Worm (Caenorhabditis elegans) whole organism, L2 larva: Measurements from ENCODE around the gene srw-95.
A peak's percentile ranks its signal among the peaks of the same experiment; 100 is the strongest.

Source experiments
- C34F6.9 ChIP-seq: fragments of 150-350 bp; optimal IDR thresholded peaks from 2 replicates; lab custom pipeline; 2014; ENCODE audit warnings: missing biosample characterization, missing genetic modification characterization
- F13H6.1 ChIP-seq: sonication (generic microtip); optimal IDR thresholded peaks from 2 replicates; lab custom pipeline; 2016; ENCODE audit warnings: missing genetic modification characterization, missing compliant biosample characterization
- R02D3.7 ChIP-seq: fragments of 150-350 bp; optimal IDR thresholded peaks from 2 replicates; lab custom pipeline; 2014; ENCODE audit warnings: missing biosample characterization, missing genetic modification characterization
- Y55F3AM.14 ChIP-seq: fragments of 200-800 bp; sonication (Bioruptor generic); optimal IDR thresholded peaks from 2 replicates; lab custom pipeline; 2018; ENCODE audit warnings: mild to moderate bottlenecking, missing genetic modification characterization, missing compliant biosample characterization
- ZK546.5 ChIP-seq: sonication (generic microtip); optimal IDR thresholded peaks from 2 replicates; lab custom pipeline; 2017; ENCODE audit warnings: missing biosample characterization, missing genetic modification characterization
- alr-1 ChIP-seq: fragments of 150-350 bp; optimal IDR thresholded peaks from 2 replicates; lab custom pipeline; 2014; ENCODE audit warnings: missing biosample characterization, missing genetic modification characterization
- aly-2 ChIP-seq: fragments of 150-350 bp; optimal IDR thresholded peaks from 2 replicates; lab custom pipeline; 2014; ENCODE audit warnings: missing biosample characterization, missing genetic modification characterization
- ama-1 ChIP-seq: fragments of 150-350 bp; optimal IDR thresholded peaks from 2 replicates; lab custom pipeline; 2018; ENCODE audit warnings: inconsistent platforms
- blmp-1 ChIP-seq: sonication (generic microtip); optimal IDR thresholded peaks from 2 replicates; lab custom pipeline; 2017; ENCODE audit warnings: missing genetic modification characterization, mild to moderate bottlenecking, missing compliant biosample characterization, antibody characterized with exemption, moderate library complexity; ENCODE audit not compliant: insufficient read depth
- ceh-16 ChIP-seq: fragments of 150-350 bp; optimal IDR thresholded peaks from 2 replicates; lab custom pipeline; 2014; ENCODE audit warnings: missing biosample characterization, missing genetic modification characterization
- ceh-82 ChIP-seq: fragments of 150-350 bp; optimal IDR thresholded peaks from 2 replicates; lab custom pipeline; 2014; ENCODE audit warnings: missing biosample characterization, missing genetic modification characterization
- crh-2 ChIP-seq: sonication (generic microtip); optimal IDR thresholded peaks from 2 replicates; lab custom pipeline; 2017; ENCODE audit warnings: missing biosample characterization, missing genetic modification characterization
- dmd-4 ChIP-seq: sonication (generic microtip); optimal IDR thresholded peaks from 2 replicates; lab custom pipeline; 2017; ENCODE audit warnings: missing biosample characterization, missing genetic modification characterization
- egl-27 ChIP-seq: sonication (generic microtip); optimal IDR thresholded peaks from 3 replicates; lab custom pipeline; 2017; ENCODE audit warnings: missing biosample characterization, missing genetic modification reagents, missing genetic modification characterization
- elt-1 ChIP-seq: fragments of 150-350 bp; optimal IDR thresholded peaks from 2 replicates; lab custom pipeline; 2014; ENCODE audit warnings: missing biosample characterization, missing genetic modification characterization
- elt-3 ChIP-seq: sonication (generic microtip); optimal IDR thresholded peaks from 2 replicates; lab custom pipeline; 2017; ENCODE audit warnings: missing biosample characterization, missing genetic modification characterization
- fos-1 ChIP-seq: fragments of 150-350 bp; optimal IDR thresholded peaks from 2 replicates; lab custom pipeline; 2014; ENCODE audit warnings: missing biosample characterization, missing genetic modification characterization
- gmeb-1 ChIP-seq: fragments of 150-350 bp; optimal IDR thresholded peaks from 2 replicates; lab custom pipeline; 2014; ENCODE audit warnings: missing biosample characterization, missing genetic modification characterization
- lin-11 ChIP-seq: fragments of 150-350 bp; sonication (generic microtip); optimal IDR thresholded peaks from 2 replicates; lab custom pipeline; 2014; ENCODE audit warnings: missing biosample characterization, missing genetic modification characterization, inconsistent platforms, mixed read lengths
- lin-13 ChIP-seq: fragments of 150-350 bp; optimal IDR thresholded peaks from 2 replicates; lab custom pipeline; 2014; ENCODE audit warnings: missing biosample characterization, missing genetic modification reagents, missing genetic modification characterization
- lin-39 ChIP-seq: fragments of 150-350 bp; optimal IDR thresholded peaks from 2 replicates; lab custom pipeline; 2014; ENCODE audit warnings: missing biosample characterization, missing genetic modification reagents, missing genetic modification characterization
- lsy-2 ChIP-seq, 2 experiments: fragments of 150-350 bp in 1 of 2; sonication (generic microtip) in 1 of 2; optimal IDR thresholded peaks; 2 replicates each; lab custom pipeline; 2014 to 2017; ENCODE audit warnings: missing biosample characterization in 2 of 2, missing genetic modification characterization in 2 of 2
- mab-5 ChIP-seq: fragments of 150-350 bp; optimal IDR thresholded peaks from 2 replicates; lab custom pipeline; 2014; ENCODE audit warnings: missing biosample characterization, missing genetic modification characterization
- mbf-1 ChIP-seq: sonication (generic microtip); optimal IDR thresholded peaks from 2 replicates; lab custom pipeline; 2017; ENCODE audit warnings: missing biosample characterization, missing genetic modification characterization
- mdl-1 ChIP-seq, 2 experiments: fragments of 150-350 bp in 1 of 2; sonication (generic microtip) in 1 of 2; optimal IDR thresholded peaks; 2 replicates each; lab custom pipeline; 2017; ENCODE audit warnings: missing biosample characterization in 2 of 2, missing genetic modification characterization in 2 of 2
- nhr-10 ChIP-seq: sonication (generic microtip); optimal IDR thresholded peaks from 2 replicates; lab custom pipeline; 2017; ENCODE audit warnings: missing biosample characterization, missing genetic modification characterization
- nhr-11 ChIP-seq: fragments of 150-350 bp; optimal IDR thresholded peaks from 2 replicates; lab custom pipeline; 2014; ENCODE audit warnings: missing biosample characterization, missing genetic modification characterization
- nhr-12 ChIP-seq: fragments of 150-350 bp; optimal IDR thresholded peaks from 2 replicates; lab custom pipeline; 2014; ENCODE audit warnings: missing biosample characterization, missing genetic modification characterization
- nhr-129 ChIP-seq: fragments of 150-350 bp; optimal IDR thresholded peaks from 2 replicates; lab custom pipeline; 2014; ENCODE audit warnings: missing biosample characterization, missing genetic modification characterization
- nhr-21 ChIP-seq: fragments of 150-350 bp; optimal IDR thresholded peaks from 2 replicates; lab custom pipeline; 2014; ENCODE audit warnings: missing biosample characterization, missing genetic modification characterization
- nhr-237 ChIP-seq: fragments of 150-350 bp; optimal IDR thresholded peaks from 2 replicates; lab custom pipeline; 2014; ENCODE audit warnings: missing biosample characterization, missing genetic modification characterization
- nhr-25 ChIP-seq: fragments of 150-350 bp; sonication (generic microtip); optimal IDR thresholded peaks from 3 replicates; lab custom pipeline; 2014; ENCODE audit warnings: missing biosample characterization, missing genetic modification characterization
- nhr-6 ChIP-seq: fragments of 150-350 bp; optimal IDR thresholded peaks from 2 replicates; lab custom pipeline; 2014; ENCODE audit warnings: missing biosample characterization, missing genetic modification characterization
- peb-1 ChIP-seq: fragments of 150-350 bp; optimal IDR thresholded peaks from 2 replicates; lab custom pipeline; 2014; ENCODE audit warnings: missing biosample characterization, missing genetic modification characterization
- sem-4 ChIP-seq: fragments of 150-350 bp; optimal IDR thresholded peaks from 2 replicates; lab custom pipeline; 2014; ENCODE audit warnings: missing biosample characterization, missing genetic modification reagents, missing genetic modification characterization
- skn-1 ChIP-seq: sonication (generic microtip); optimal IDR thresholded peaks from 2 replicates; lab custom pipeline; 2017; ENCODE audit warnings: missing biosample characterization, missing genetic modification characterization
- sma-3 ChIP-seq: sonication (generic microtip); optimal IDR thresholded peaks from 2 replicates; lab custom pipeline; 2016; ENCODE audit warnings: missing genetic modification reagents, missing genetic modification characterization, missing compliant biosample characterization
- snpc-4 ChIP-seq: fragments of 150-350 bp; optimal IDR thresholded peaks from 2 replicates; lab custom pipeline; 2014; ENCODE audit warnings: missing biosample characterization, missing genetic modification characterization
- unc-39 ChIP-seq: fragments of 150-350 bp; optimal IDR thresholded peaks from 2 replicates; lab custom pipeline; 2014; ENCODE audit warnings: missing biosample characterization, missing genetic modification characterization
- unc-55 ChIP-seq: fragments of 150-350 bp; sonication (generic microtip); optimal IDR thresholded peaks from 3 replicates; lab custom pipeline; 2014; ENCODE audit warnings: missing biosample characterization, missing genetic modification reagents, missing genetic modification characterization
- unc-62 ChIP-seq: fragments of 150-350 bp; optimal IDR thresholded peaks from 2 replicates; lab custom pipeline; 2014; ENCODE audit warnings: missing biosample characterization, missing genetic modification reagents, missing genetic modification characterization
- zag-1 ChIP-seq: fragments of 150-350 bp; optimal IDR thresholded peaks from 2 replicates; lab custom pipeline; 2014; ENCODE audit warnings: missing biosample characterization, missing genetic modification characterization
- ztf-1 ChIP-seq: fragments of 200-800 bp; sonication (Bioruptor generic); conservative IDR thresholded peaks from 2 replicates; pipeline ENCODE4 v1.3.6; 2022; ENCODE audit warnings: missing genetic modification characterization, missing compliant biosample characterization
- ztf-11 ChIP-seq: sonication (generic microtip); optimal IDR thresholded peaks from 2 replicates; lab custom pipeline; 2017; ENCODE audit warnings: missing biosample characterization, missing genetic modification characterization
- ztf-4 ChIP-seq: fragments of 150-350 bp; optimal IDR thresholded peaks from 2 replicates; lab custom pipeline; 2014; ENCODE audit warnings: missing biosample characterization, missing genetic modification characterization

The srw-95 gene

ce11 chrIV:4806486-4806885, 5.4 kb upstream of the srw-95 start, which contains the start of gene dpf-5:
Gene dpf-5 (minus strand): TSS chrIV:4806586.
- TF ChIP-seq ztf-4 = no peak

- TF ChIP-seq dmd-4 = no peak
Observed at ce11 chrIV:4807219-4807618, 4.7 kb upstream of the srw-95 start, which contains the start of gene H06H21.11. Gene H06H21.11 (minus strand): TSS chrIV:4807319.

ce11 chrIV:4809397-4809796, 2.5 kb upstream of the srw-95 start, which contains the start of gene ubxn-6:
Gene ubxn-6 (minus strand): TSS chrIV:4809497.
- no peak for TF ChIP-seq elt-1
- TF ChIP-seq unc-55 = no peak
- TF ChIP-seq skn-1 (tag; lab: Kevin White, UChicago) = no peak
- TF ChIP-seq, all 48 proteins: peak for 0

- TF ChIP-seq nhr-21 (tag; lab: Kevin White, UChicago) = no peak
- TF ChIP-seq ama-1 (lab: Kevin White, UChicago) = no peak
- TF ChIP-seq crh-2 = no peak
- TF ChIP-seq dmd-4 = no peak
- no peak for TF ChIP-seq blmp-1 (tag; lab: Kevin White, UChicago)
- no peak for TF ChIP-seq elt-1
- no peak for TF ChIP-seq unc-55
- no peak for TF ChIP-seq ztf-1 (GFP tag; lab: Robert Waterston, UW)
- no peak for TF ChIP-seq nhr-6
- TF ChIP-seq gmeb-1 (tag; lab: Kevin White, UChicago) = no peak
- TF ChIP-seq unc-62 (GFP tag; lab: Kevin White, UChicago) = no peak
- TF ChIP-seq fos-1 (tag; lab: Kevin White, UChicago) = no peak
- no peak for TF ChIP-seq nhr-11 (tag; lab: Kevin White, UChicago)
Observed at ce11 chrIV:4809813-4810212, 2.1 kb upstream of the srw-95 start, which contains the start of gene H06H21.37. Gene H06H21.37 (minus strand): TSS chrIV:4809974.

ce11 chrIV:4810377-4810984, 1.4 kb upstream of the srw-95 start, which contains the start of gene eif-1.A:
Gene eif-1.A (plus strand): TSS chrIV:4810934.
- TF ChIP-seq lin-13 (peak; percentile 58), nhr-21 (tag; lab: Kevin White, UChicago) (no peak), mab-5 (tag; lab: Kevin White, UChicago) (no peak), lin-39 (no peak), sem-4 (no peak), nhr-10 (tag; lab: Kevin White, UChicago) (no peak), R02D3.7 (tag; lab: Kevin White, UChicago) (no peak), F13H6.1 (tag; lab: Kevin White, UChicago) (peak; percentile 21), unc-62 (GFP tag; lab: Kevin White, UChicago) (no peak), sma-3 (GFP tag; lab: Kevin White, UChicago) (peak; percentile 44), elt-1 (no peak), gmeb-1 (tag; lab: Kevin White, UChicago) (peak; percentile 53), egl-27 (no peak), nhr-12 (tag; lab: Kevin White, UChicago) (no peak), crh-2 (peak; percentile 31), lsy-2 (tag; optimal IDR thresholded peaks at IDR 0.05; lab: Kevin White, UChicago) (peak in 1 of 2 experiments; percentile 80), nhr-6 (no peak), mbf-1 (no peak), nhr-11 (tag; lab: Kevin White, UChicago) (no peak), ZK546.5 (tag; lab: Kevin White, UChicago) (no peak), skn-1 (tag; lab: Kevin White, UChicago) (no peak), snpc-4 (tag; lab: Kevin White, UChicago) (peak; percentile 33), lin-11 (tag; lab: Kevin White, UChicago) (peak; percentile 51), ztf-1 (GFP tag; lab: Robert Waterston, UW) (no peak), ztf-11 (tag; lab: Kevin White, UChicago) (no peak), ztf-4 (no peak), aly-2 (tag; lab: Kevin White, UChicago) (no peak), Y55F3AM.14 (GFP tag; lab: Kevin White, UChicago) (no peak), peb-1 (tag; lab: Kevin White, UChicago) (no peak), unc-39 (no peak), nhr-129 (peak; percentile 41), C34F6.9 (peak; percentile 76), mdl-1 (tag; optimal IDR thresholded peaks at IDR 0.05; lab: Kevin White, UChicago) (no peak), nhr-25 (tag; lab: Kevin White, UChicago) (peak; percentile 3), dmd-4 (no peak), alr-1 (no peak), ceh-16 (peak; percentile 16), ceh-82 (no peak), elt-3 (tag; lab: Kevin White, UChicago) (no peak), nhr-237 (tag; lab: Kevin White, UChicago) (no peak), zag-1 (tag; lab: Kevin White, UChicago) (no peak)
